Worm (Caenorhabditis elegans) whole organism, young adult: ENCODE measurements around the gene F49F1.4.
"Not testable (repeated sequence)": the region's sequence is repeated elsewhere in the genome, so short reads cannot be mapped to it uniquely, and the experiment has no call there.

Experiments
- B0035.1 ChIP-seq: sonication (generic microtip); optimal IDR thresholded peaks from 2 replicates; lab custom pipeline; 2016; ENCODE audit warnings: missing genetic modification characterization, mild to moderate bottlenecking, missing compliant biosample characterization, missing genotype, missing genetic modification reagents
- C17E4.6 ChIP-seq: fragments of 200-800 bp; sonication (Bioruptor generic); IDR thresholded peaks from 2 replicates; pipeline ENCODE4 v1.3.6; 2022; ENCODE audit warnings: missing genetic modification reagents, missing genetic modification characterization, missing compliant biosample characterization
- F23B12.7 ChIP-seq: sonication (generic microtip); optimal IDR thresholded peaks from 2 replicates; lab custom pipeline; 2017; ENCODE audit warnings: missing genetic modification characterization, mild to moderate bottlenecking, missing compliant biosample characterization, antibody characterized with exemption, moderate library complexity; ENCODE audit not compliant: insufficient read depth
- F52B5.7 ChIP-seq: sonication (generic microtip); optimal IDR thresholded peaks from 2 replicates; lab custom pipeline; 2016; ENCODE audit warnings: mild to moderate bottlenecking, missing genetic modification characterization, missing compliant biosample characterization
- T07F8.4 ChIP-seq: sonication (generic microtip); optimal IDR thresholded peaks from 2 replicates; lab custom pipeline; 2016; ENCODE audit warnings: mild to moderate bottlenecking, missing genetic modification characterization, moderate library complexity, missing compliant biosample characterization
- T26A5.8 ChIP-seq: sonication (generic microtip); optimal IDR thresholded peaks from 2 replicates; lab custom pipeline; 2016; ENCODE audit warnings: missing genetic modification characterization, missing compliant biosample characterization
- Y95B8A.8 ChIP-seq: fragments of 200-800 bp; sonication (Bioruptor generic); IDR thresholded peaks from 2 replicates; pipeline ENCODE4 v1.3.6; 2022; ENCODE audit warnings: missing genetic modification reagents, missing genetic modification characterization, missing compliant biosample characterization
- aptf-3 ChIP-seq: fragments of 200-800 bp; sonication (Bioruptor generic); IDR thresholded peaks from 2 replicates; pipeline ENCODE4 v1.3.6; 2022; ENCODE audit warnings: missing genetic modification characterization, missing compliant biosample characterization
- athp-1 ChIP-seq: sonication (generic microtip); optimal IDR thresholded peaks from 2 replicates; lab custom pipeline; 2017; ENCODE audit warnings: mild to moderate bottlenecking, missing genetic modification characterization, missing compliant biosample characterization
- attf-3 ChIP-seq: fragments of 200-800 bp; sonication (Bioruptor generic); conservative IDR thresholded peaks from 2 replicates; pipeline ENCODE4 v1.3.6; 2022; ENCODE audit warnings: missing genetic modification reagents, missing genetic modification characterization, missing compliant biosample characterization
- bed-1 ChIP-seq: fragments of 200-800 bp; sonication (Bioruptor generic); IDR thresholded peaks from 2 replicates; pipeline ENCODE4 v1.3.6; 2022; ENCODE audit warnings: missing genetic modification reagents, missing genetic modification characterization, missing compliant biosample characterization
- cebp-2 ChIP-seq: fragments of 200-800 bp; sonication (Bioruptor generic); IDR thresholded peaks from 2 replicates; pipeline ENCODE4 v1.3.6; 2022; ENCODE audit warnings: missing genetic modification characterization, missing compliant biosample characterization
- ceh-40 ChIP-seq: fragments of 200-800 bp; sonication (Bioruptor generic); IDR thresholded peaks from 2 replicates; pipeline ENCODE4 v1.3.6; 2022; ENCODE audit warnings: missing genetic modification characterization, missing compliant biosample characterization
- ceh-58 ChIP-seq: fragments of 200-800 bp; sonication (Bioruptor generic); IDR thresholded peaks from 2 replicates; pipeline ENCODE4 v1.3.6; 2022; ENCODE audit warnings: missing genetic modification characterization, missing compliant biosample characterization
- ceh-79 ChIP-seq: sonication (generic microtip); optimal IDR thresholded peaks from 2 replicates; lab custom pipeline; 2017; ENCODE audit warnings: mild to moderate bottlenecking, missing genetic modification characterization, missing compliant biosample characterization
- chd-7 ChIP-seq: sonication (generic microtip); optimal IDR thresholded peaks from 2 replicates; lab custom pipeline; 2016; ENCODE audit warnings: mild to moderate bottlenecking, missing genetic modification characterization, moderate library complexity, missing compliant biosample characterization
- egl-44 ChIP-seq: fragments of 200-800 bp; sonication (Bioruptor generic); IDR thresholded peaks from 2 replicates; pipeline ENCODE4 v1.3.6; 2022; ENCODE audit warnings: missing genetic modification reagents, missing genetic modification characterization, missing compliant biosample characterization
- ets-4 ChIP-seq: fragments of 200-800 bp; sonication (Bioruptor generic); optimal IDR thresholded peaks from 2 replicates; lab custom pipeline; 2018; ENCODE audit warnings: mild to moderate bottlenecking, missing genetic modification characterization, missing compliant biosample characterization
- hlh-12 ChIP-seq: sonication (generic microtip); optimal IDR thresholded peaks from 2 replicates; lab custom pipeline; 2016; ENCODE audit warnings: missing genetic modification characterization, missing compliant biosample characterization
- hmg-1.2 ChIP-seq: fragments of 200-800 bp; sonication (Bioruptor generic); IDR thresholded peaks from 2 replicates; pipeline ENCODE4 v1.3.6; 2022; ENCODE audit warnings: missing genetic modification reagents, missing genetic modification characterization, missing compliant biosample characterization
- let-607 ChIP-seq, 2 experiments: fragments of 200-800 bp in 1 of 2; sonication (Bioruptor generic) in 1 of 2; sonication (generic microtip) in 1 of 2; optimal IDR thresholded peaks; 2 replicates each; lab custom pipeline; 2016 to 2018; ENCODE audit warnings: mild to moderate bottlenecking in 2 of 2, missing compliant biosample characterization in 2 of 2, missing genetic modification characterization in 2 of 2, moderate library complexity in 2 of 2, missing genotype in 1 of 2
- lin-26 ChIP-seq: fragments of 200-800 bp; sonication (Bioruptor generic); IDR thresholded peaks from 2 replicates; pipeline ENCODE4 v1.3.6; 2022; ENCODE audit warnings: missing genetic modification reagents, missing genetic modification characterization, missing compliant biosample characterization
- lin-54 ChIP-seq: fragments of 200-800 bp; sonication (Bioruptor generic); optimal IDR thresholded peaks from 2 replicates; lab custom pipeline; 2018; ENCODE audit warnings: mild to moderate bottlenecking, missing genetic modification characterization, missing compliant biosample characterization
- lir-1 ChIP-seq: fragments of 200-800 bp; sonication (Bioruptor generic); conservative IDR thresholded peaks from 2 replicates; pipeline ENCODE4 v1.3.6; 2022; ENCODE audit warnings: missing genetic modification reagents, missing genetic modification characterization, missing compliant biosample characterization
- lsy-27 ChIP-seq: sonication (generic microtip); optimal IDR thresholded peaks from 2 replicates; lab custom pipeline; 2017; ENCODE audit warnings: missing genetic modification characterization, mild to moderate bottlenecking, missing compliant biosample characterization, antibody characterized with exemption, missing genotype, borderline replicate concordance; ENCODE audit not compliant: insufficient read depth
- madf-10 ChIP-seq: sonication (generic microtip); optimal IDR thresholded peaks from 2 replicates; lab custom pipeline; 2016; ENCODE audit warnings: mild to moderate bottlenecking, missing genetic modification characterization, missing compliant biosample characterization
- madf-6 ChIP-seq: fragments of 200-800 bp; sonication (Bioruptor generic); IDR thresholded peaks from 2 replicates; pipeline ENCODE4 v1.3.6; 2022; ENCODE audit warnings: missing genetic modification reagents, missing genetic modification characterization, missing compliant biosample characterization
- madf-8 ChIP-seq: fragments of 200-800 bp; sonication (Bioruptor generic); conservative IDR thresholded peaks from 2 replicates; pipeline ENCODE4 v1.3.6; 2022; ENCODE audit warnings: missing genetic modification reagents, missing genetic modification characterization, missing compliant biosample characterization
- mxl-1 ChIP-seq: sonication (generic microtip); optimal IDR thresholded peaks from 2 replicates; lab custom pipeline; 2016; ENCODE audit warnings: missing genetic modification characterization, missing compliant biosample characterization
- nfya-1 ChIP-seq: sonication (generic microtip); optimal IDR thresholded peaks from 2 replicates; lab custom pipeline; 2017; ENCODE audit warnings: antibody characterized with exemption, missing compliant biosample characterization, missing genetic modification characterization, borderline replicate concordance; ENCODE audit not compliant: insufficient read depth
- nfya-2 ChIP-seq: fragments of 200-800 bp; sonication (Bioruptor generic); IDR thresholded peaks from 2 replicates; pipeline ENCODE4 v1.3.6; 2022; ENCODE audit warnings: missing genetic modification reagents, missing genetic modification characterization, missing compliant biosample characterization
- nhr-27 ChIP-seq: fragments of 200-800 bp; sonication (Bioruptor generic); optimal IDR thresholded peaks from 2 replicates; lab custom pipeline; 2018; ENCODE audit warnings: mild to moderate bottlenecking, missing genetic modification characterization, moderate library complexity, missing compliant biosample characterization
- nhr-90 ChIP-seq: sonication (generic microtip); optimal IDR thresholded peaks from 2 replicates; lab custom pipeline; 2016; ENCODE audit warnings: missing genotype, mild to moderate bottlenecking, missing genetic modification characterization, missing compliant biosample characterization
- pbrm-1 ChIP-seq: fragments of 200-800 bp; sonication (Bioruptor generic); IDR thresholded peaks from 2 replicates; pipeline ENCODE4 v1.3.6; 2022; ENCODE audit warnings: missing genetic modification reagents, missing genetic modification characterization, missing compliant biosample characterization
- rec-8 ChIP-seq, 2 experiments: sonication (generic microtip); optimal IDR thresholded peaks; 2 replicates each; lab custom pipeline; 2016; ENCODE audit warnings: mild to moderate bottlenecking in 2 of 2, missing genetic modification characterization in 2 of 2, missing genetic modification reagents in 2 of 2, missing genotype in 2 of 2, missing biosample characterization in 1 of 2, missing compliant biosample characterization in 1 of 2, moderate library complexity in 1 of 2
- sdz-38 ChIP-seq: sonication (generic microtip); optimal IDR thresholded peaks from 2 replicates; lab custom pipeline; 2016; ENCODE audit warnings: missing genotype, missing genetic modification characterization, missing compliant biosample characterization
- snpc-3.4 ChIP-seq: sonication (generic microtip); optimal IDR thresholded peaks from 2 replicates; lab custom pipeline; 2017; ENCODE audit warnings: missing genetic modification characterization, mild to moderate bottlenecking, missing compliant biosample characterization, antibody characterized with exemption, moderate library complexity, missing genotype, missing genetic modification reagents
- somi-1 ChIP-seq: fragments of 200-800 bp; sonication (Bioruptor generic); optimal IDR thresholded peaks from 2 replicates; lab custom pipeline; 2018; ENCODE audit warnings: mild to moderate bottlenecking, missing genetic modification characterization, missing compliant biosample characterization
- tbp1 ChIP-seq: fragments of 200-800 bp; sonication (Bioruptor generic); optimal IDR thresholded peaks from 2 replicates; lab custom pipeline; 2018; ENCODE audit warnings: mild to moderate bottlenecking, missing genetic modification characterization, missing compliant biosample characterization
- unc-62 ChIP-seq: fragments of 150-350 bp; optimal IDR thresholded peaks from 2 replicates; lab custom pipeline; 2014; ENCODE audit warnings: missing biosample characterization, missing genetic modification reagents, missing genetic modification characterization
- xnd-1 ChIP-seq: sonication (generic microtip); optimal IDR thresholded peaks from 2 replicates; lab custom pipeline; 2016; ENCODE audit warnings: missing genotype, missing genetic modification reagents, missing genetic modification characterization, missing compliant biosample characterization
- ztf-22 ChIP-seq: fragments of 200-800 bp; sonication (Bioruptor generic); optimal IDR thresholded peaks from 2 replicates; lab custom pipeline; 2018; ENCODE audit warnings: mild to moderate bottlenecking, missing genetic modification characterization, moderate library complexity, missing compliant biosample characterization
- ztf-25 ChIP-seq: fragments of 200-800 bp; sonication (Bioruptor generic); IDR thresholded peaks from 2 replicates; pipeline ENCODE4 v1.3.6; 2022; ENCODE audit warnings: missing genetic modification reagents, missing genetic modification characterization, missing compliant biosample characterization

Gene F49F1.4

ce11 chrIV:4142986-4143385 lies 27.5 kb upstream of the F49F1.4 start, which contains the start of gene F49F1.12:
Gene F49F1.12, minus strand, starts transcription at chrIV:4143086.
- not testable (repeated sequence) for TF ChIP-seq lin-54 (GFP tag; lab: Kevin White, UChicago); madf-10 (tag; lab: Kevin White, UChicago); ztf-25 (GFP tag; lab: Robert Waterston, UW)
- TF ChIP-seq, all 124 proteins: peak for 0; not testable (repeated sequence) for 124

ce11 chrIV:4141311-4141710 lies 25.8 kb upstream of the F49F1.4 start, which contains the start of gene F49F1.11:
Gene F49F1.11, minus strand, starts transcription at chrIV:4141411.
- TF ChIP-seq madf-8, result no peak
- no peak for TF ChIP-seq nhr-90 (tag; lab: Kevin White, UChicago)
- no peak for TF ChIP-seq T07F8.4
- no peak for TF ChIP-seq lsy-27
- no peak for TF ChIP-seq hmg-1.2 (GFP tag; lab: Robert Waterston, UW)
- no peak for TF ChIP-seq egl-44 (GFP tag; lab: Robert Waterston, UW)
- no peak for TF ChIP-seq ceh-79
- no peak for TF ChIP-seq lir-1 (GFP tag; lab: Robert Waterston, UW)
- no peak for TF ChIP-seq attf-3 (GFP tag; lab: Robert Waterston, UW)
- TF ChIP-seq F23B12.7 (tag; lab: Kevin White, UChicago), result no peak
- TF ChIP-seq xnd-1 (tag; lab: Kevin White, UChicago), result no peak

ce11 chrIV:4140265-4140664 lies 24.7 kb upstream of the F49F1.4 start, which contains the start of gene F49F1.18:
Gene F49F1.18, minus strand, starts transcription at chrIV:4140365.
- no peak for TF ChIP-seq hlh-12 (tag; lab: Kevin White, UChicago)
- no peak for TF ChIP-seq let-607 (tag; optimal IDR thresholded peaks at IDR 0.05; lab: Kevin White, UChicago)
- TF ChIP-seq chd-7, result no peak
- no peak for TF ChIP-seq aptf-3 (GFP tag; lab: Robert Waterston, UW)
- no peak for TF ChIP-seq nfya-1 (tag; lab: Kevin White, UChicago)
- no peak for TF ChIP-seq snpc-3.4 (tag; lab: Kevin White, UChicago)
- TF ChIP-seq cebp-2 (GFP tag; lab: Robert Waterston, UW), result no peak
- no peak for TF ChIP-seq bed-1 (GFP tag; lab: Robert Waterston, UW)
- no peak for TF ChIP-seq T26A5.8 (tag; lab: Kevin White, UChicago)
- TF ChIP-seq pbrm-1 (GFP tag; lab: Robert Waterston, UW), result no peak
- no peak for TF ChIP-seq ets-4 (GFP tag; lab: Kevin White, UChicago)
- TF ChIP-seq rec-8 (tag; optimal IDR thresholded peaks at IDR 0.05; lab: Kevin White, UChicago), result no peak

ce11 chrIV:4139022-4139421 lies 23.5 kb upstream of the F49F1.4 start, which contains the start of gene F49F1.10:
Gene F49F1.10, minus strand, starts transcription at chrIV:4139122.
- TF ChIP-seq ztf-22 (GFP tag; lab: Kevin White, UChicago) (no peak), lsy-27 (no peak), athp-1 (no peak), ceh-58 (GFP tag; lab: Robert Waterston, UW) (no peak), ceh-79 (no peak), C17E4.6 (no peak), unc-62 (GFP tag; lab: Kevin White, UChicago) (no peak), sdz-38 (tag; lab: Kevin White, UChicago) (no peak), Y95B8A.8 (GFP tag; lab: Robert Waterston, UW) (no peak), lir-1 (GFP tag; lab: Robert Waterston, UW) (no peak), ceh-40 (GFP tag; lab: Robert Waterston, UW) (no peak), B0035.1 (tag; lab: Kevin White, UChicago) (no peak), madf-6 (GFP tag; lab: Robert Waterston, UW) (no peak), nhr-27 (tag; lab: Kevin White, UChicago) (no peak), tbp1 (no peak), F52B5.7 (tag; lab: Kevin White, UChicago) (no peak), somi-1 (GFP tag; lab: Kevin White, UChicago) (no peak), lin-26 (GFP tag; lab: Robert Waterston, UW) (no peak), mxl-1 (no peak), nfya-2 (no peak)
